Fruit fly (Drosophila melanogaster) whole organism, wandering third instar larva: ENCODE results near the gene CG7300.

Experiments used
- Abd-B ChIP-seq: fragments of >200 bp; optimal IDR thresholded peaks from 2 replicates; lab custom pipeline; 2017; ENCODE audit warnings: missing biosample characterization, missing genetic modification characterization
- CG32264 ChIP-seq: fragments of 200-800 bp; sonication (Bioruptor generic); optimal IDR thresholded peaks from 2 replicates; lab custom pipeline; 2016; ENCODE audit warnings: missing biosample characterization, missing genetic modification characterization
- CrebA ChIP-seq: fragments of 200-800 bp; sonication (Bioruptor generic); optimal IDR thresholded peaks from 2 replicates; lab custom pipeline; 2016; ENCODE audit warnings: missing biosample characterization, mild to moderate bottlenecking, missing genetic modification characterization, borderline replicate concordance
- Hr78 ChIP-seq: fragments of >200 bp; optimal IDR thresholded peaks from 2 replicates; lab custom pipeline; 2017; ENCODE audit warnings: missing biosample characterization, missing genetic modification characterization
- Hr83 ChIP-seq: fragments of 200-300 bp; sonication (Bioruptor generic); optimal IDR thresholded peaks from 2 replicates; lab custom pipeline; 2016; ENCODE audit warnings: missing biosample characterization, mild to moderate bottlenecking, missing genetic modification characterization, moderate library complexity; ENCODE audit not compliant: poor library complexity, severe bottlenecking
- Jra ChIP-seq: sonication (Bioruptor generic); optimal IDR thresholded peaks from 2 replicates; lab custom pipeline; 2016; ENCODE audit warnings: missing biosample characterization, missing genetic modification characterization
- OdsH ChIP-seq: fragments of 200-800 bp; sonication (Bioruptor generic); optimal IDR thresholded peaks from 2 replicates; lab custom pipeline; 2016; ENCODE audit warnings: missing biosample characterization, mild to moderate bottlenecking, missing genetic modification characterization
- Vsx2 ChIP-seq: fragments of 200-300, 225-300 bp; sonication (Bioruptor generic); optimal IDR thresholded peaks from 2 replicates; lab custom pipeline; 2018; ENCODE audit warnings: missing biosample characterization, missing genetic modification characterization; ENCODE audit not compliant: partially characterized antibody
- dl ChIP-seq, 2 experiments: fragments of 175-275, 200-275 bp in 1 of 2; fragments of 200-275 bp in 1 of 2; sonication (Bioruptor generic); optimal IDR thresholded peaks; lab custom pipeline; 2018; ENCODE audit warnings: mild to moderate bottlenecking in 2 of 2, missing biosample characterization in 2 of 2, missing genetic modification characterization in 2 of 2, moderate library complexity in 2 of 2; ENCODE audit not compliant: partially characterized antibody in 2 of 2, insufficient read depth in 1 of 2
- dmrt93B ChIP-seq: fragments of 200-800 bp; sonication (Bioruptor generic); optimal IDR thresholded peaks from 2 replicates; lab custom pipeline; 2018; ENCODE audit warnings: missing biosample characterization, mild to moderate bottlenecking, missing genetic modification characterization
- fru ChIP-seq: fragments of 200-800 bp; sonication (Bioruptor generic); optimal IDR thresholded peaks from 3 replicates; lab custom pipeline; 2016; ENCODE audit warnings: missing biosample characterization, mild to moderate bottlenecking, missing genetic modification characterization
- psq ChIP-seq: fragments of 200-800 bp; sonication (Bioruptor generic); optimal IDR thresholded peaks from 3 replicates; lab custom pipeline; 2017; ENCODE audit warnings: missing biosample characterization, mild to moderate bottlenecking, missing genetic modification characterization, moderate library complexity

DNA sequence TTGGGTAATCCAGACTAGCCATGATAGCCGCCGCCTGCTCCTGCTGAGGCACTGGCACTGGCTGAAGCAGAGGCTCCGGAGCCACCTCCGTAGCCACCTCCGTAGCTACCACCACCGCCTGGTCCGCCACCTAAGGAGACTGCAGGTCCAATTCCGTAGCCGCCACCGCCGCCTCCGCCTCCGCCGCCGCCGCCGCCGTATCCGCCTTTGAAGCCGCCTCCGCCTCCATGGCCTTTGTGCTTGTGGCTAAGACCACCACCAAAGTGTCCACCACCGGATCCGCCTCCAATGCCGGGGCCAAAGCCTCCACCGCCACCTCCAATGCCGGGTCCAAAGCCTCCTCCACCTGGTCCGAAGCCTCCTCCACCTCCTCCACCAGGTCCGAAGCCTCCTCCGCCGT is 4.8 kb downstream of the CG7300 start:
- no peak for TF ChIP-seq psq (GFP tag; lab: Kevin White, UChicago)
- TF ChIP-seq fru (GFP tag; lab: Kevin White, UChicago): no peak
- no peak for TF ChIP-seq Hr78 (GFP tag; lab: Kevin White, UChicago)
- no peak for TF ChIP-seq Hr83 (GFP tag; lab: Kevin White, UChicago)
- TF ChIP-seq OdsH (GFP tag; lab: Kevin White, UChicago): no peak
- no peak for TF ChIP-seq Jra
- TF ChIP-seq CrebA: no peak
- TF ChIP-seq dl (GFP tag; optimal IDR thresholded peaks at IDR 0.05; lab: Kevin White, UChicago; ENCODE audit: insufficient read depth in 1 of 2, partially characterized antibody in 2 of 2): no peak
- TF ChIP-seq Vsx2 (GFP tag; lab: Kevin White, UChicago): no peak
- no peak for TF ChIP-seq Abd-B (GFP tag; lab: Kevin White, UChicago)
- no peak for TF ChIP-seq CG32264 (GFP tag; lab: Kevin White, UChicago)
- no peak for TF ChIP-seq dmrt93B
